Fruit fly (Drosophila melanogaster): ENCODE data around the gene fon.

The fon gene

dm6 chr2L:19362734-19363363 lies 23.2 kb downstream of the fon start, which contains the start of gene dnt (continued):
- no peak for TF ChIP-seq lab (GFP tag; optimal IDR thresholded peaks at IDR 0.05)
- no peak for TF ChIP-seq CG11456 (GFP tag; IDR thresholded peaks at IDR 0.05)
- no peak for TF ChIP-seq Atf-2 (GFP tag; optimal IDR thresholded peaks at IDR 0.05)
- TF ChIP-seq ham (GFP tag; IDR thresholded peaks at IDR 0.05): no peak
- TF ChIP-seq CG6654 (GFP tag; optimal IDR thresholded peaks at IDR 0.05): peak; percentile 71
- TF ChIP-seq tll (GFP tag; optimal IDR thresholded peaks at IDR 0.05): no peak
- TF ChIP-seq caup (GFP tag; optimal IDR thresholded peaks at IDR 0.05; ENCODE audit: severe bottlenecking): no peak
- no peak for TF ChIP-seq MESR4 (GFP tag; optimal IDR thresholded peaks at IDR 0.05)
- no peak for TF ChIP-seq Bteb2 (GFP tag; optimal IDR thresholded peaks at IDR 0.05)
- no peak for TF ChIP-seq TFAM (GFP tag; optimal IDR thresholded peaks at IDR 0.05)
- peak; percentile 43 for TF ChIP-seq hkb (optimal IDR thresholded peaks at IDR 0.05)
- TF ChIP-seq hkb (GFP tag; IDR thresholded peaks at IDR 0.05): no peak
- peak; percentile 47; the same call in 1 of the 2 replicates for TF ChIP-seq hbn (GFP tag; IDR thresholded peaks at IDR 0.05; ENCODE audit: partially characterized antibody)
- TF ChIP-seq psq (GFP tag; optimal IDR thresholded peaks at IDR 0.05): peak; percentile 92
- peak; percentile 88 for TF ChIP-seq nerfin-1 (tag; optimal IDR thresholded peaks at IDR 0.05)
- TF ChIP-seq cad (GFP tag; optimal IDR thresholded peaks at IDR 0.05): peak; percentile 44
- TF ChIP-seq ab (GFP tag; optimal IDR thresholded peaks at IDR 0.05): no peak
- 0 out of 3 replicates have a peak, but pooled peaks have one; percentile 39 for TF ChIP-seq ci (GFP tag; IDR thresholded peaks at IDR 0.05)
- no peak for TF ChIP-seq Antp (GFP tag; optimal IDR thresholded peaks at IDR 0.05)
- TF ChIP-seq stc (GFP tag; IDR thresholded peaks at IDR 0.05): peak; percentile 48
- TF ChIP-seq pum (GFP tag; optimal IDR thresholded peaks at IDR 0.05): no peak
- no peak for TF ChIP-seq CG14965 (GFP tag; optimal IDR thresholded peaks at IDR 0.05; ENCODE audit: borderline replicate concordance)
- no peak for TF ChIP-seq CG4404 (GFP tag; IDR thresholded peaks at IDR 0.05)
- no peak for TF ChIP-seq CG9727 (GFP tag; optimal IDR thresholded peaks at IDR 0.05)
- 0 out of 2 replicates have a peak, but pooled peaks have one; percentile 20 for TF ChIP-seq crol (GFP tag; IDR thresholded peaks at IDR 0.05)
- no peak for TF ChIP-seq crp (GFP tag; optimal IDR thresholded peaks at IDR 0.05)
- no peak for TF ChIP-seq Pdp1 (GFP tag; optimal IDR thresholded peaks at IDR 0.05)
- TF ChIP-seq dm (GFP tag; optimal IDR thresholded peaks at IDR 0.05): no peak
- no peak for TF ChIP-seq NC2α (GFP tag; optimal IDR thresholded peaks at IDR 0.05)
- no peak for TF ChIP-seq H2.0 (GFP tag; IDR thresholded peaks at IDR 0.05)
- TF ChIP-seq HmgD (GFP tag; optimal IDR thresholded peaks at IDR 0.05): no peak
- peak; percentile 42; the same call in 1 of the 2 replicates for TF ChIP-seq CG42726 (GFP tag; IDR thresholded peaks at IDR 0.05; ENCODE audit: partially characterized antibody)
- no peak for TF ChIP-seq CG10147 (GFP tag; optimal IDR thresholded peaks at IDR 0.05)
- TF ChIP-seq en (GFP tag; optimal IDR thresholded peaks at IDR 0.05): no peak
- TF ChIP-seq CG32532 (GFP tag; IDR thresholded peaks at IDR 0.05): no peak
- 0 out of 2 replicates have a peak, but pooled peaks have one; percentile 8 for TF ChIP-seq E2f2 (GFP tag; IDR thresholded peaks at IDR 0.05)
- no peak for TF ChIP-seq CG13624 (GFP tag; optimal IDR thresholded peaks at IDR 0.05)
- TF ChIP-seq ewg (GFP tag; optimal IDR thresholded peaks at IDR 0.05): peak; percentile 40
- TF ChIP-seq CG33557 (GFP tag; optimal IDR thresholded peaks at IDR 0.05): no peak
- TF ChIP-seq CG4360 (GFP tag; IDR thresholded peaks at IDR 0.05): no peak
- TF ChIP-seq CG13287 (GFP tag; IDR thresholded peaks at IDR 0.05; ENCODE audit: partially characterized antibody): peak; percentile 25; the same call in 1 of the 2 replicates
- TF ChIP-seq GATAe (GFP tag; conservative IDR thresholded peaks at IDR 0.05): no peak
- TF ChIP-seq dmrt11E (tag; optimal IDR thresholded peaks at IDR 0.05): no peak
- no peak for TF ChIP-seq CG16815 (GFP tag; optimal IDR thresholded peaks at IDR 0.05)
- no peak for TF ChIP-seq H15 (GFP tag; IDR thresholded peaks at IDR 0.05)
- TF ChIP-seq vfl (GFP tag; optimal IDR thresholded peaks at IDR 0.05): no peak
- no peak for TF ChIP-seq wdn (GFP tag; IDR thresholded peaks at IDR 0.05)
- TF ChIP-seq shn (GFP tag; optimal IDR thresholded peaks at IDR 0.05): no peak
- TF ChIP-seq sens (GFP tag): peak; percentile 46
- TF ChIP-seq Hmr (GFP tag; optimal IDR thresholded peaks at IDR 0.05): no peak
